ENCODE assay signal across 2 fruit fly cellular contexts in genomic region chr2L:10748218-10748617, dm6.
TF ChIP-seq lines count a peak whose summit lies in the region.

No protein-coding gene starts in this region.

TF ChIP-seq in whole organism, embryonic, 481 proteins besides CTCF, POLR2A, EP300 and RAD21 (continued from another document):
- peak in 1 of 2 experiments; percentile 17 for TF ChIP-seq bsh (GFP tag; optimal IDR thresholded peaks at IDR 0.05; lab: Kevin White, UChicago)
- TF ChIP-seq CG17359 (tag; optimal IDR thresholded peaks at IDR 0.05; lab: Kevin White, UChicago), result peak; percentile 40
- no peak for TF ChIP-seq wor (GFP tag; IDR thresholded peaks at IDR 0.05; lab: Robert Waterston, UW)
- TF ChIP-seq NFAT (GFP tag; IDR thresholded peaks at IDR 0.05; lab: Robert Waterston, UW), result no peak
- no peak for TF ChIP-seq CG11085 (GFP tag; IDR thresholded peaks at IDR 0.05; lab: Robert Waterston, UW)
- peak; percentile 49; the same call in 2 of the 3 replicates for TF ChIP-seq ci (GFP tag; IDR thresholded peaks at IDR 0.05; lab: Robert Waterston, UW)
- no peak for TF ChIP-seq amos (GFP tag; IDR thresholded peaks at IDR 0.05; lab: Robert Waterston, UW; ENCODE audit: partially characterized antibody)
- no peak for TF ChIP-seq CG12942 (GFP tag; optimal IDR thresholded peaks at IDR 0.05; lab: Kevin White, UChicago)
- no peak for TF ChIP-seq pita (GFP tag; optimal IDR thresholded peaks at IDR 0.05; lab: Kevin White, UChicago)
- TF ChIP-seq Max (GFP tag; optimal IDR thresholded peaks at IDR 0.05; lab: Kevin White, UChicago), result no peak
- TF ChIP-seq Med (GFP tag; lab: Kevin White, UChicago), result peak; percentile 41
- peak; percentile 5 for TF ChIP-seq az2 (GFP tag; optimal IDR thresholded peaks at IDR 0.05; lab: Kevin White, UChicago)
- TF ChIP-seq H15 (GFP tag; IDR thresholded peaks at IDR 0.05; lab: Robert Waterston, UW), result 0 out of 3 replicates have a peak, but pooled peaks have one; percentile 30
- TF ChIP-seq NC2α (GFP tag; optimal IDR thresholded peaks at IDR 0.05; lab: Kevin White, UChicago), result no peak
- TF ChIP-seq CG4424 (GFP tag; optimal IDR thresholded peaks at IDR 0.05; lab: Kevin White, UChicago), result peak; percentile 20
- no peak for TF ChIP-seq Hr78 (GFP tag; optimal IDR thresholded peaks at IDR 0.05; lab: Kevin White, UChicago)
- no peak for TF ChIP-seq Eip74EF (GFP tag; optimal IDR thresholded peaks at IDR 0.05; lab: Kevin White, UChicago)
- TF ChIP-seq da (GFP tag; optimal IDR thresholded peaks at IDR 0.05; lab: Kevin White, UChicago), result no peak
- peak; percentile 12 for TF ChIP-seq phol (tag; optimal IDR thresholded peaks at IDR 0.05; lab: Kevin White, UChicago)
- TF ChIP-seq CG11504 (tag; optimal IDR thresholded peaks at IDR 0.05; lab: Kevin White, UChicago), result peak; percentile 47
- TF ChIP-seq sens (GFP tag; lab: Kevin White, UChicago), result peak; percentile 75
- TF ChIP-seq CG2116 (GFP tag; optimal IDR thresholded peaks at IDR 0.05; lab: Kevin White, UChicago), result peak; percentile 3
- TF ChIP-seq CG30403 (GFP tag; optimal IDR thresholded peaks at IDR 0.05; lab: Kevin White, UChicago), result peak; percentile 11
- peak; percentile 7 for TF ChIP-seq CG8388 (GFP tag; optimal IDR thresholded peaks at IDR 0.05; lab: Kevin White, UChicago)
- TF ChIP-seq cas (GFP tag; IDR thresholded peaks at IDR 0.05; lab: Robert Waterston, UW), result no peak
- peak; percentile 40; the same call in 1 of the 2 replicates for TF ChIP-seq sisA (GFP tag; IDR thresholded peaks at IDR 0.05; lab: Robert Waterston, UW)
- peak; percentile 16 for TF ChIP-seq Xbp1 (GFP tag; optimal IDR thresholded peaks at IDR 0.05; lab: Kevin White, UChicago)
- TF ChIP-seq CG10979 (tag; optimal IDR thresholded peaks at IDR 0.05; lab: Kevin White, UChicago), result peak; percentile 16
- no peak for TF ChIP-seq dm (GFP tag; optimal IDR thresholded peaks at IDR 0.05; lab: Kevin White, UChicago)
- TF ChIP-seq CG12391 (tag; optimal IDR thresholded peaks at IDR 0.05; lab: Kevin White, UChicago), result peak; percentile 7
- 0 out of 2 replicates have a peak, but pooled peaks have one; percentile 9 for TF ChIP-seq CG5953 (GFP tag; IDR thresholded peaks at IDR 0.05; lab: Robert Waterston, UW)
- TF ChIP-seq prd (optimal IDR thresholded peaks at IDR 0.05; lab: Kevin White, UChicago), result no peak
- peak; percentile 34; the same call in 2 of the 3 replicates for TF ChIP-seq prd (GFP tag; IDR thresholded peaks at IDR 0.05; lab: Robert Waterston, UW)
- TF ChIP-seq fd96Cb (tag; optimal IDR thresholded peaks at IDR 0.05; lab: Kevin White, UChicago), result peak; percentile 9
- TF ChIP-seq pfk (GFP tag; optimal IDR thresholded peaks at IDR 0.05; lab: Kevin White, UChicago), result no peak
- TF ChIP-seq seq (GFP tag; IDR thresholded peaks at IDR 0.05; lab: Robert Waterston, UW), result no peak
- TF ChIP-seq Taf1 (GFP tag; IDR thresholded peaks at IDR 0.05; lab: Robert Waterston, UW), result no peak

TF ChIP-seq in whole organism, prepupa, 60 proteins besides CTCF, POLR2A, EP300 and RAD21 (continued from another document):
- TF ChIP-seq CG4318 (GFP tag; optimal IDR thresholded peaks at IDR 0.05; lab: Kevin White, UChicago), result no peak
- TF ChIP-seq Sox102F (GFP tag; optimal IDR thresholded peaks at IDR 0.05; lab: Kevin White, UChicago), result no peak
- TF ChIP-seq achi (GFP tag; optimal IDR thresholded peaks at IDR 0.05; lab: Kevin White, UChicago), result no peak
- no peak for TF ChIP-seq fd59A (GFP tag; optimal IDR thresholded peaks at IDR 0.05; lab: Kevin White, UChicago)
- TF ChIP-seq CG11294 (GFP tag; IDR thresholded peaks at IDR 0.05; lab: Robert Waterston, UW), result 0 out of 2 replicates have a peak, but pooled peaks have one; percentile 9
- peak; percentile 22 for TF ChIP-seq CG11762 (GFP tag; optimal IDR thresholded peaks at IDR 0.05; lab: Kevin White, UChicago; ENCODE audit: insufficient read depth)
- no peak for TF ChIP-seq CG10631 (GFP tag; optimal IDR thresholded peaks at IDR 0.05; lab: Kevin White, UChicago)
- TF ChIP-seq CG11902 (GFP tag; optimal IDR thresholded peaks at IDR 0.05; lab: Kevin White, UChicago), result no peak
- TF ChIP-seq Hr4 (GFP tag; optimal IDR thresholded peaks at IDR 0.05; lab: Kevin White, UChicago), result peak; percentile 76
- peak; percentile 47 for TF ChIP-seq CG6276 (GFP tag; optimal IDR thresholded peaks at IDR 0.05; lab: Kevin White, UChicago)
- TF ChIP-seq acj6 (GFP tag; optimal IDR thresholded peaks at IDR 0.05; lab: Kevin White, UChicago), result peak; percentile 41
- peak; percentile 7 for TF ChIP-seq CG31627 (GFP tag; optimal IDR thresholded peaks at IDR 0.05; lab: Kevin White, UChicago)
- peak; percentile 66 for TF ChIP-seq svp (GFP tag; lab: Kevin White, UChicago)
- peak; percentile 62 for TF ChIP-seq CG32006 (GFP tag; optimal IDR thresholded peaks at IDR 0.05; lab: Kevin White, UChicago)
- peak; percentile 48 for TF ChIP-seq CG3919 (GFP tag; optimal IDR thresholded peaks at IDR 0.05; lab: Kevin White, UChicago)
- peak; percentile 76 for TF ChIP-seq CG15336 (GFP tag; IDR thresholded peaks at IDR 0.05; lab: Robert Waterston, UW)
- TF ChIP-seq dsx (GFP tag; optimal IDR thresholded peaks at IDR 0.05; lab: Kevin White, UChicago; ENCODE audit: poor library complexity, severe bottlenecking), result no peak
- peak; percentile 60; the same call in 2 of the 3 replicates for TF ChIP-seq CG8119 (GFP tag; IDR thresholded peaks at IDR 0.05; lab: Robert Waterston, UW)
- no peak for TF ChIP-seq fkh (GFP tag; optimal IDR thresholded peaks at IDR 0.05; lab: Kevin White, UChicago)
- TF ChIP-seq Sox14 (GFP tag; optimal IDR thresholded peaks at IDR 0.05; lab: Kevin White, UChicago), result no peak
- TF ChIP-seq Eip75B (GFP tag; optimal IDR thresholded peaks at IDR 0.05; lab: Kevin White, UChicago), result no peak
- TF ChIP-seq OdsH (GFP tag; optimal IDR thresholded peaks at IDR 0.05; lab: Kevin White, UChicago), result no peak
- peak; percentile 39 for TF ChIP-seq Gug (GFP tag; IDR thresholded peaks at IDR 0.05; lab: Robert Waterston, UW)
- no peak for TF ChIP-seq Sox15 (GFP tag; optimal IDR thresholded peaks at IDR 0.05; lab: Kevin White, UChicago)
- TF ChIP-seq CG9139 (GFP tag; optimal IDR thresholded peaks at IDR 0.05; lab: Kevin White, UChicago), result no peak
